Fruit fly (Drosophila melanogaster) whole organism, adult: ENCODE results near the gene elg1.

Experiments used
- CG1620 ChIP-seq: fragments of 200-800 bp; sonication (Bioruptor generic); optimal IDR thresholded peaks from 2 replicates; lab custom pipeline; 2016; ENCODE audit warnings: missing biosample characterization, missing genetic modification characterization
- CG5204 ChIP-seq: fragments of 200-800 bp; sonication (Bioruptor generic); optimal IDR thresholded peaks from 2 replicates; lab custom pipeline; 2016; ENCODE audit warnings: missing biosample characterization, missing genetic modification characterization
- CG7045 ChIP-seq: fragments of 200-800 bp; sonication (Bioruptor generic); optimal IDR thresholded peaks from 2 replicates; lab custom pipeline; 2017; ENCODE audit warnings: missing biosample characterization, mild to moderate bottlenecking, missing genetic modification characterization
- CG7101 ChIP-seq: fragments of 200-800 bp; sonication (Bioruptor generic); optimal IDR thresholded peaks from 2 replicates; lab custom pipeline; 2018; ENCODE audit warnings: missing biosample characterization, mild to moderate bottlenecking, missing genetic modification characterization, moderate library complexity
- Clk ChIP-seq: fragments of 200-800 bp; sonication (Bioruptor generic); optimal IDR thresholded peaks from 2 replicates; lab custom pipeline; 2017; ENCODE audit warnings: missing biosample characterization, missing genetic modification characterization
- Crg-1 ChIP-seq: fragments of 200-800 bp; sonication (Bioruptor generic); optimal IDR thresholded peaks from 2 replicates; lab custom pipeline; 2016; ENCODE audit warnings: missing biosample characterization, missing genetic modification characterization
- Hr96 ChIP-seq: fragments of 200-800 bp; sonication (Bioruptor generic); optimal IDR thresholded peaks from 2 replicates; lab custom pipeline; 2016; ENCODE audit warnings: missing biosample characterization, missing genetic modification characterization
- bab1 ChIP-seq: fragments of 200-800 bp; sonication (Bioruptor generic); optimal IDR thresholded peaks from 3 replicates; lab custom pipeline; 2019; ENCODE audit warnings: missing biosample characterization, mild to moderate bottlenecking, missing genetic modification characterization, moderate library complexity
- kay ChIP-seq: fragments of 200-800 bp; sonication (Bioruptor generic); peaks from one replicate; lab custom pipeline; 2016; ENCODE audit warnings: missing biosample characterization, missing genetic modification characterization, borderline replicate concordance
- ovo ChIP-seq: fragments of 200-800 bp; sonication (Bioruptor generic); optimal IDR thresholded peaks from 2 replicates; lab custom pipeline; 2016; ENCODE audit warnings: missing biosample characterization, missing genetic modification characterization
- pad ChIP-seq: fragments of 200-800 bp; sonication (Bioruptor generic); optimal IDR thresholded peaks from 3 replicates; lab custom pipeline; 2017; ENCODE audit warnings: missing biosample characterization, missing genetic modification characterization, mild to moderate bottlenecking, moderate library complexity, missing genetic modification reagents
- toe ChIP-seq: fragments of 200-800 bp; sonication (Bioruptor generic); optimal IDR thresholded peaks from 2 replicates; lab custom pipeline; 2016; ENCODE audit warnings: missing biosample characterization, missing genetic modification characterization

- TF ChIP-seq CG7045 (no peak), CG1620 (no peak), bab1 (GFP tag; lab: Kevin White, UChicago) (no peak), Crg-1 (GFP tag; lab: Kevin White, UChicago) (no peak), Hr96 (GFP tag; lab: Kevin White, UChicago) (no peak), kay (no peak), toe (GFP tag; lab: Kevin White, UChicago) (no peak), pad (GFP tag; lab: Kevin White, UChicago) (no peak), Clk (no peak), CG5204 (GFP tag; lab: Kevin White, UChicago) (no peak), CG7101 (tag; lab: Kevin White, UChicago) (no peak), ovo (GFP tag; lab: Kevin White, UChicago) (no peak)
Observed at dm6 chr3L:16156788-16157208, 25.0 kb downstream of the elg1 start.
